Worm (Caenorhabditis elegans): ENCODE measurements around the gene unc-86.

The unc-86 gene

DNA sequence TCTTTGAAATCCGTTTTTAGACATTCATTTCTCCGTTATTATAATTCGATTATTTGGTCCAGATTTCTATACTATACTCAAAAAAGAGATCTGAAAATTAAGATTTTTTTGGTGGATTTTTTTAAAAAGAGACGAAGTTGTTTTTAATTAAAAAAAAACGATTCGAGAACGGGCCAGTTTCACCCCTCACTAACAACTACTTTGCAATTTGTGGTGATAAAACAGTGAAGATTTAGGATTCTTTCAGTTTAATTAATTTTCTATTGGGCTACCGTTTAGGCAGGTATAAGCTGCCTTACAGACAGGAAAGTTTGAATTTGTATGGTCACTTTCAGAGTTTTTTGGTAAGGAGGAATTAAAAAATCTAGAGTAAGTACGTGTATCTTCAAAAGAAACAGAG is 15.0 kb downstream of the unc-86 start, which contains the start of gene unc-36:
TSS of gene unc-36 (minus strand) at position 101 of the 400 bp plus-strand sequence.
- TF ChIP-seq pes-1 (GFP tag; IDR thresholded peaks at IDR 0.05) (no peak), B0310.2 (tag; optimal IDR thresholded peaks at IDR 0.05) (no peak), aly-1 (tag; optimal IDR thresholded peaks at IDR 0.05) (no peak), ceh-13 (GFP tag; optimal IDR thresholded peaks at IDR 0.05) (no peak), ets-7 (tag; optimal IDR thresholded peaks at IDR 0.05) (no peak), hmbx-1 (tag; optimal IDR thresholded peaks at IDR 0.05) (no peak), tbx-37 (GFP tag; conservative IDR thresholded peaks at IDR 0.05) (no peak)

DNA sequence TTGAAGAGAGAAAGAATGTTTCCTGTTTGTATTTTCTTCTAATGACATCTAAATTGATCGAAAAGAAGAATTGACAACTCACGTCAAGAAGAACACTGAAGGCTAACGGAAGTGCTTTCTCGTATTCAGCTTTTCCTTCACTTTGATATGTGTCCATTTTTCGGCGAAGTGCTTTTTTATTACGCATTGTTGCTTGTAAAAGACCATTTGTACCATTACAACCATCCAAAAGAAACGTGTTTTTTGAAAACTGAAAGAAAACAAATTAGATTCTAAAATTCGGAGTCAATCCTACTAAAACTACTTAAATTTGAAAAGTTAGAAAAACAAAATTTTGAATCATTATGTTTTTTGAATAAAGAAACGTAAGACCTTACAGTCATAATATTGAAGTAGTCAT is 17.1 kb downstream of the unc-86 start:
- no peak for TF ChIP-seq tra-4 (tag; optimal IDR thresholded peaks at IDR 0.05)
- TF ChIP-seq flt-1 (GFP tag; IDR thresholded peaks at IDR 0.05): no peak
- no peak for TF ChIP-seq ceh-13 (GFP tag; optimal IDR thresholded peaks at IDR 0.05)
- no peak for TF ChIP-seq aly-1 (tag; optimal IDR thresholded peaks at IDR 0.05)
- no peak for TF ChIP-seq hmbx-1 (tag; optimal IDR thresholded peaks at IDR 0.05)
- no peak for TF ChIP-seq tbx-37 (GFP tag; conservative IDR thresholded peaks at IDR 0.05)
- TF ChIP-seq B0310.2 (tag; optimal IDR thresholded peaks at IDR 0.05): no peak
- TF ChIP-seq sea-1 (GFP tag; conservative IDR thresholded peaks at IDR 0.05): no peak
- no peak for TF ChIP-seq ceh-36 (tag; optimal IDR thresholded peaks at IDR 0.05)
- no peak for TF ChIP-seq tbx-11 (GFP tag; IDR thresholded peaks at IDR 0.05)

DNA sequence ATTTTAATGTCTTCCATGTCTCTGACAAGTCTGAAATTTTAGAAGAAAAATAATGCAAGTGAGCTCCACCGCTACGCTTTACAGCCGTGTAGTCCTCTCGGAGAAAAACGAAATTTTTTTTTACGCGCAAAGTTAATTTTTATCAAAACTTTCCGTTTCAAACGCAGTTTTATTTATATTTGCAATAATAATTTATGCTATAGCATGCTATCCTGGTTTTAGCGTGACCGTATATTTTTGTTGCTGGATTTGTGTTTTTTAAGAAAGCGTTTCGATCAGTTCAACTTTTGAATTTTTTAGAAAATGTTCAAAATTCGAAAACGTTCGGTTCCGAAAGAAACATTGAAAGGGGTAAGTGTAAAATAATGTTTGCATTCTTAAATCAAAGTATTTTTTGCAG is 24.4 kb downstream of the unc-86 start, which contains the start of gene C50C3.1:
TSS of gene C50C3.1 (plus strand) at position 301 of the 400 bp plus-strand sequence.
- TF ChIP-seq scrt-1 (GFP tag; IDR thresholded peaks at IDR 0.05): no peak
- no peak for TF ChIP-seq ceh-13 (GFP tag; optimal IDR thresholded peaks at IDR 0.05)

DNA sequence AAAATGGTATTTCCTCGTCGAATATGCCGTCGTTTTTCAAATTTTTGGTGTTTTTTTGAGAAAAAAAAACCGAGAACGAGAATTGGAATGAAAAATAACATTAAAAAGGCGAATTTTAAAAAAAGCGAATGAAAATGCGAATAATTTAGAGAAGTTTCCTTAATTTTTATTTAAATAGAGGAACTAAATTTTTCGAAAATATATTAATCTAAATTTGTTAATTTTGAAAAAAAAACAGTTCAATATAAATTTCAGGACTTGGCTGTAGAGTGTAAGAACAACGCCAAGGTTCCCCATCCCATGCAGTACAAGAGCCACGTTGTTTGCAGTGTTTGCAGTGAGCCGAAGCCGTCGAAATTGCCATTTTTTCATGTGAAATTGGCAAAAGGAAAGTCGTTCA is 25.6 kb downstream of the unc-86 start, which contains the start of gene C50C3.19:
TSS of gene C50C3.19 (plus strand) at position 301 of the 400 bp plus-strand sequence.
- TF ChIP-seq hmg-4 (GFP tag; optimal IDR thresholded peaks at IDR 0.05) (no peak), sea-1 (GFP tag; conservative IDR thresholded peaks at IDR 0.05) (no peak), tbx-11 (GFP tag; IDR thresholded peaks at IDR 0.05) (no peak), ceh-13 (GFP tag; optimal IDR thresholded peaks at IDR 0.05) (no peak), flt-1 (GFP tag; IDR thresholded peaks at IDR 0.05) (no peak), ceh-36 (tag; optimal IDR thresholded peaks at IDR 0.05) (no peak), ama-1 (optimal IDR thresholded peaks at IDR 0.05) (no peak), scrt-1 (GFP tag; IDR thresholded peaks at IDR 0.05) (no peak), B0310.2 (tag; optimal IDR thresholded peaks at IDR 0.05) (no peak), tra-4 (tag; optimal IDR thresholded peaks at IDR 0.05) (no peak), aly-1 (tag; optimal IDR thresholded peaks at IDR 0.05) (no peak), hmbx-1 (tag; optimal IDR thresholded peaks at IDR 0.05) (no peak), F13C5.2 (tag; optimal IDR thresholded peaks at IDR 0.05) (no peak), ets-7 (tag; optimal IDR thresholded peaks at IDR 0.05) (no peak)

DNA sequence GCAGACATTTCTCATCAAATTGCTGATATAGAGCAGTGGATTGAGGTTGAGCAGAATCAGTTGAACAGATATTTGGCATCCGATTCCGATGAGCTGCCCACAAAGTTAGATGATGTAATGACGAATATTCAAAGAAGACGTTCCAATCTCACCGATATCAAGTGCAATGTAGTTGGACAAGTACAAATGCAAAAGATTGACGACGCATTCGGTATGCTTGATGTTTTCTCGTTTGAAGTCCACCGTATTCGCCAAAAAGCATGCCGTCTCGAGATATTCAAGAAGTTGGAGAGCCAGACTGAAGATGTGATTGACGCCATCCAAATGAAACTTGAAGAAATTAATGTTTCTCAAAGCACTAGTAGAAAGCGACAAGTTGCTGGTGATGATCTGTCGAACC is 31.0 kb downstream of the unc-86 start:
- TF ChIP-seq F13C5.2 (tag; optimal IDR thresholded peaks at IDR 0.05) (no peak), tbx-11 (GFP tag; IDR thresholded peaks at IDR 0.05) (no peak), tra-4 (tag; optimal IDR thresholded peaks at IDR 0.05) (no peak), hnd-1 (tag; optimal IDR thresholded peaks at IDR 0.05) (no peak), ama-1 (optimal IDR thresholded peaks at IDR 0.05) (no peak), ets-7 (tag; optimal IDR thresholded peaks at IDR 0.05) (no peak), pes-1 (GFP tag; IDR thresholded peaks at IDR 0.05) (no peak), hmg-4 (GFP tag; optimal IDR thresholded peaks at IDR 0.05) (no peak), ceh-36 (tag; optimal IDR thresholded peaks at IDR 0.05) (no peak), tbx-37 (GFP tag; conservative IDR thresholded peaks at IDR 0.05) (no peak), scrt-1 (GFP tag; IDR thresholded peaks at IDR 0.05) (no peak), aly-1 (tag; optimal IDR thresholded peaks at IDR 0.05) (no peak), flt-1 (GFP tag; IDR thresholded peaks at IDR 0.05) (no peak), sea-1 (GFP tag; conservative IDR thresholded peaks at IDR 0.05) (no peak), hmbx-1 (tag; optimal IDR thresholded peaks at IDR 0.05) (no peak), ceh-13 (GFP tag; optimal IDR thresholded peaks at IDR 0.05) (no peak), B0310.2 (tag; optimal IDR thresholded peaks at IDR 0.05) (no peak)

DNA sequence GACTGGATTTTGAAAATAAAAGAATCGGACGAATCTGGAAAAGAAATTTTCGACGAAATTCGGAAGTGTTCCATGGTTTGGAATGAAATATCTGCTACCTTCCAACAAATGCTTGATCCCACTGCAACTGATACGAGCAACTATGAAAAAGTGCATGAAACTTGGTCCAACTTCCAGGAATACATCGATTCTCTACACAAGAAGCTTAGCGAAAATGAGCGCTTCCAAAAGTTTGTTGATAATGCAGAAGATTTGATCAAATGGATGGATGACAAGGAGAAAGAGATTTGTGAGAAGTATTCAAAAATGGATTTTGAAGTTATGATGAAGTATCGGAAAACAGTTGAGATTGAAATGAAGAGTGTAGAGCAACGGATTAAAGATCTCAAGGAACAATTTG is 33.6 kb downstream of the unc-86 start:
- TF ChIP-seq tra-4 (tag; optimal IDR thresholded peaks at IDR 0.05) (no peak), flt-1 (GFP tag; IDR thresholded peaks at IDR 0.05) (no peak), sea-1 (GFP tag; conservative IDR thresholded peaks at IDR 0.05) (no peak), B0310.2 (tag; optimal IDR thresholded peaks at IDR 0.05) (no peak), aly-1 (tag; optimal IDR thresholded peaks at IDR 0.05) (no peak), hnd-1 (tag; optimal IDR thresholded peaks at IDR 0.05) (no peak), scrt-1 (GFP tag; IDR thresholded peaks at IDR 0.05) (no peak), tbx-11 (GFP tag; IDR thresholded peaks at IDR 0.05) (no peak), F13C5.2 (tag; optimal IDR thresholded peaks at IDR 0.05) (no peak), ceh-36 (tag; optimal IDR thresholded peaks at IDR 0.05) (no peak)

DNA sequence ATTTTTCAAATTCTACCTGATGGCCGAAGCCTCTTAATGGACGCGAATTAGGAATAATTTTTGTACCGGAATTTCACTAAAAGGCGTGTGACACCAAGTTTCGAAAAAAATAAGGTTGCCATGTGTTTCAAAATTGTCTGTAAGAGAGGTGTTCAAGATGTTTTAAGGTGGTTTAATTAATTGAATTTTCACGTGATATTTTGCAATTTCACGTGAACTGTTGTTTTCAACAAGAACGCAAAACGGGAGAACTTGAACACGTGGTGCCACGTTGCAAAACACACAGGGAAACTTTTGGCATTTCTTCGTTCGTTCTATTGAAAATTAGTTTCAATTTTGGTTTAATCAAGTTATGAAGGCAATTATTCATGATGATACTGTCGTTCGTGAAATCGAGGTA is 34.6 kb downstream of the unc-86 start, which contains the start of gene spc-2:
TSS of gene spc-2 (plus strand) at position 301 of the 400 bp plus-strand sequence.
- TF ChIP-seq ceh-36 (tag; optimal IDR thresholded peaks at IDR 0.05): no peak
- TF ChIP-seq ama-1 (optimal IDR thresholded peaks at IDR 0.05): no peak
- TF ChIP-seq pes-1 (GFP tag; IDR thresholded peaks at IDR 0.05): no peak
- TF ChIP-seq hmbx-1 (tag; optimal IDR thresholded peaks at IDR 0.05): no peak
- TF ChIP-seq B0310.2 (tag; optimal IDR thresholded peaks at IDR 0.05): no peak
- no peak for TF ChIP-seq ceh-13 (GFP tag; optimal IDR thresholded peaks at IDR 0.05)
- TF ChIP-seq ets-7 (tag; optimal IDR thresholded peaks at IDR 0.05): no peak
- no peak for TF ChIP-seq tbx-11 (GFP tag; IDR thresholded peaks at IDR 0.05)
- TF ChIP-seq tra-4 (tag; optimal IDR thresholded peaks at IDR 0.05): no peak
- no peak for TF ChIP-seq sea-1 (GFP tag; conservative IDR thresholded peaks at IDR 0.05)
- no peak for TF ChIP-seq scrt-1 (GFP tag; IDR thresholded peaks at IDR 0.05)
- TF ChIP-seq tbx-37 (GFP tag; conservative IDR thresholded peaks at IDR 0.05): no peak
- TF ChIP-seq F13C5.2 (tag; optimal IDR thresholded peaks at IDR 0.05): no peak
- TF ChIP-seq aly-1 (tag; optimal IDR thresholded peaks at IDR 0.05): no peak
- no peak for TF ChIP-seq hmg-4 (GFP tag; optimal IDR thresholded peaks at IDR 0.05)
- TF ChIP-seq hnd-1 (tag; optimal IDR thresholded peaks at IDR 0.05): no peak
- TF ChIP-seq flt-1 (GFP tag; IDR thresholded peaks at IDR 0.05): no peak

DNA sequence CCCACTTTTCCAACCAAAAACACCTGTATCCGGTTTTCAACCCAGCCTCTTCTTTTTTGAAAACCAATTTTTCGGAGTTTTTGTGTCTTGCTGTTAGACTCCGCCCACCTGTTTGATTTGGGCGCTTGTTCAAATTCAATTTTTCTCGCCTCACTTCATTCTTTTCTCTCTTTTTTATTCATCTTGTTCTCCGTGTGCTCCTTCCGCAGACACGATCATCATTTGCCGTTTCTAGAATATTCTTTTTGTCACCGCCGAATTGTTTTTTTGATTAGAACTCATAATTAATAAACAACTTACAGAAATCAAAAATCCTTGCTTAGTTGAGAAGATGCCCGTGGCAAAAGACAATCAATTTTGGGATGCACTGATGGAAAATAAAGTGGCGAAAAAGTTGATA is 37.2 kb downstream of the unc-86 start, which contains the start of gene C50C3.5:
TSS of gene C50C3.5 (plus strand) at position 301 of the 400 bp plus-strand sequence.
- no peak for TF ChIP-seq ceh-36 (tag; optimal IDR thresholded peaks at IDR 0.05)
- TF ChIP-seq aly-1 (tag; optimal IDR thresholded peaks at IDR 0.05): no peak
- TF ChIP-seq B0310.2 (tag; optimal IDR thresholded peaks at IDR 0.05): no peak
- no peak for TF ChIP-seq tbx-37 (GFP tag; conservative IDR thresholded peaks at IDR 0.05)
- TF ChIP-seq scrt-1 (GFP tag; IDR thresholded peaks at IDR 0.05): no peak
